Worm (Caenorhabditis elegans) whole organism, L2 larva: ENCODE measurements around the gene tag-325.

ENCODE experiments used
- F13H6.1 ChIP-seq: sonication (generic microtip); optimal IDR thresholded peaks from 2 replicates; lab custom pipeline; 2016; ENCODE audit warnings: missing genetic modification characterization, missing compliant biosample characterization
- R02D3.7 ChIP-seq: fragments of 150-350 bp; optimal IDR thresholded peaks from 2 replicates; lab custom pipeline; 2014; ENCODE audit warnings: missing biosample characterization, missing genetic modification characterization
- Y55F3AM.14 ChIP-seq: fragments of 200-800 bp; sonication (Bioruptor generic); optimal IDR thresholded peaks from 2 replicates; lab custom pipeline; 2018; ENCODE audit warnings: mild to moderate bottlenecking, missing genetic modification characterization, missing compliant biosample characterization
- aly-2 ChIP-seq: fragments of 150-350 bp; optimal IDR thresholded peaks from 2 replicates; lab custom pipeline; 2014; ENCODE audit warnings: missing biosample characterization, missing genetic modification characterization
- ama-1 ChIP-seq: fragments of 150-350 bp; optimal IDR thresholded peaks from 2 replicates; lab custom pipeline; 2018; ENCODE audit warnings: inconsistent platforms
- blmp-1 ChIP-seq: sonication (generic microtip); optimal IDR thresholded peaks from 2 replicates; lab custom pipeline; 2017; ENCODE audit warnings: missing genetic modification characterization, mild to moderate bottlenecking, missing compliant biosample characterization, antibody characterized with exemption, moderate library complexity; ENCODE audit not compliant: insufficient read depth
- ceh-16 ChIP-seq: fragments of 150-350 bp; optimal IDR thresholded peaks from 2 replicates; lab custom pipeline; 2014; ENCODE audit warnings: missing biosample characterization, missing genetic modification characterization
- ceh-82 ChIP-seq: fragments of 150-350 bp; optimal IDR thresholded peaks from 2 replicates; lab custom pipeline; 2014; ENCODE audit warnings: missing biosample characterization, missing genetic modification characterization
- crh-2 ChIP-seq: sonication (generic microtip); optimal IDR thresholded peaks from 2 replicates; lab custom pipeline; 2017; ENCODE audit warnings: missing biosample characterization, missing genetic modification characterization
- egl-27 ChIP-seq: sonication (generic microtip); optimal IDR thresholded peaks from 3 replicates; lab custom pipeline; 2017; ENCODE audit warnings: missing biosample characterization, missing genetic modification reagents, missing genetic modification characterization
- elt-1 ChIP-seq: fragments of 150-350 bp; optimal IDR thresholded peaks from 2 replicates; lab custom pipeline; 2014; ENCODE audit warnings: missing biosample characterization, missing genetic modification characterization
- elt-3 ChIP-seq: sonication (generic microtip); optimal IDR thresholded peaks from 2 replicates; lab custom pipeline; 2017; ENCODE audit warnings: missing biosample characterization, missing genetic modification characterization
- fos-1 ChIP-seq: fragments of 150-350 bp; optimal IDR thresholded peaks from 2 replicates; lab custom pipeline; 2014; ENCODE audit warnings: missing biosample characterization, missing genetic modification characterization
- gmeb-1 ChIP-seq: fragments of 150-350 bp; optimal IDR thresholded peaks from 2 replicates; lab custom pipeline; 2014; ENCODE audit warnings: missing biosample characterization, missing genetic modification characterization
- lin-11 ChIP-seq: fragments of 150-350 bp; sonication (generic microtip); optimal IDR thresholded peaks from 2 replicates; lab custom pipeline; 2014; ENCODE audit warnings: missing biosample characterization, missing genetic modification characterization, inconsistent platforms, mixed read lengths
- lin-39 ChIP-seq: fragments of 150-350 bp; optimal IDR thresholded peaks from 2 replicates; lab custom pipeline; 2014; ENCODE audit warnings: missing biosample characterization, missing genetic modification reagents, missing genetic modification characterization
- lsy-2 ChIP-seq, 2 experiments: fragments of 150-350 bp in 1 of 2; sonication (generic microtip) in 1 of 2; optimal IDR thresholded peaks; 2 replicates each; lab custom pipeline; 2014 to 2017; ENCODE audit warnings: missing biosample characterization in 2 of 2, missing genetic modification characterization in 2 of 2
- mab-5 ChIP-seq: fragments of 150-350 bp; optimal IDR thresholded peaks from 2 replicates; lab custom pipeline; 2014; ENCODE audit warnings: missing biosample characterization, missing genetic modification characterization
- mbf-1 ChIP-seq: sonication (generic microtip); optimal IDR thresholded peaks from 2 replicates; lab custom pipeline; 2017; ENCODE audit warnings: missing biosample characterization, missing genetic modification characterization
- mdl-1 ChIP-seq, 2 experiments: fragments of 150-350 bp in 1 of 2; sonication (generic microtip) in 1 of 2; optimal IDR thresholded peaks; 2 replicates each; lab custom pipeline; 2017; ENCODE audit warnings: missing biosample characterization in 2 of 2, missing genetic modification characterization in 2 of 2
- nhr-10 ChIP-seq: sonication (generic microtip); optimal IDR thresholded peaks from 2 replicates; lab custom pipeline; 2017; ENCODE audit warnings: missing biosample characterization, missing genetic modification characterization
- nhr-11 ChIP-seq: fragments of 150-350 bp; optimal IDR thresholded peaks from 2 replicates; lab custom pipeline; 2014; ENCODE audit warnings: missing biosample characterization, missing genetic modification characterization
- nhr-12 ChIP-seq: fragments of 150-350 bp; optimal IDR thresholded peaks from 2 replicates; lab custom pipeline; 2014; ENCODE audit warnings: missing biosample characterization, missing genetic modification characterization
- nhr-129 ChIP-seq: fragments of 150-350 bp; optimal IDR thresholded peaks from 2 replicates; lab custom pipeline; 2014; ENCODE audit warnings: missing biosample characterization, missing genetic modification characterization
- nhr-21 ChIP-seq: fragments of 150-350 bp; optimal IDR thresholded peaks from 2 replicates; lab custom pipeline; 2014; ENCODE audit warnings: missing biosample characterization, missing genetic modification characterization
- nhr-23 ChIP-seq: fragments of 150-350 bp; optimal IDR thresholded peaks from 2 replicates; lab custom pipeline; 2014; ENCODE audit warnings: missing biosample characterization, missing genetic modification reagents, missing genetic modification characterization
- nhr-237 ChIP-seq: fragments of 150-350 bp; optimal IDR thresholded peaks from 2 replicates; lab custom pipeline; 2014; ENCODE audit warnings: missing biosample characterization, missing genetic modification characterization
- nhr-25 ChIP-seq: fragments of 150-350 bp; sonication (generic microtip); optimal IDR thresholded peaks from 3 replicates; lab custom pipeline; 2014; ENCODE audit warnings: missing biosample characterization, missing genetic modification characterization
- nhr-6 ChIP-seq: fragments of 150-350 bp; optimal IDR thresholded peaks from 2 replicates; lab custom pipeline; 2014; ENCODE audit warnings: missing biosample characterization, missing genetic modification characterization
- sma-3 ChIP-seq: sonication (generic microtip); optimal IDR thresholded peaks from 2 replicates; lab custom pipeline; 2016; ENCODE audit warnings: missing genetic modification reagents, missing genetic modification characterization, missing compliant biosample characterization
- sma-9 ChIP-seq, 2 experiments: fragments of 150-350 bp in 1 of 2; sonication (generic microtip) in 1 of 2; optimal IDR thresholded peaks; 2 replicates each; lab custom pipeline; 2014 to 2016; ENCODE audit warnings: missing genetic modification characterization in 2 of 2, mild to moderate bottlenecking in 1 of 2, missing biosample characterization in 1 of 2, missing compliant biosample characterization in 1 of 2, missing genetic modification reagents in 1 of 2, moderate library complexity in 1 of 2
- snpc-4 ChIP-seq: fragments of 150-350 bp; optimal IDR thresholded peaks from 2 replicates; lab custom pipeline; 2014; ENCODE audit warnings: missing biosample characterization, missing genetic modification characterization
- unc-55 ChIP-seq: fragments of 150-350 bp; sonication (generic microtip); optimal IDR thresholded peaks from 3 replicates; lab custom pipeline; 2014; ENCODE audit warnings: missing biosample characterization, missing genetic modification reagents, missing genetic modification characterization
- unc-62 ChIP-seq: fragments of 150-350 bp; optimal IDR thresholded peaks from 2 replicates; lab custom pipeline; 2014; ENCODE audit warnings: missing biosample characterization, missing genetic modification reagents, missing genetic modification characterization
- zag-1 ChIP-seq: fragments of 150-350 bp; optimal IDR thresholded peaks from 2 replicates; lab custom pipeline; 2014; ENCODE audit warnings: missing biosample characterization, missing genetic modification characterization
- ztf-4 ChIP-seq: fragments of 150-350 bp; optimal IDR thresholded peaks from 2 replicates; lab custom pipeline; 2014; ENCODE audit warnings: missing biosample characterization, missing genetic modification characterization

The tag-325 gene

DNA sequence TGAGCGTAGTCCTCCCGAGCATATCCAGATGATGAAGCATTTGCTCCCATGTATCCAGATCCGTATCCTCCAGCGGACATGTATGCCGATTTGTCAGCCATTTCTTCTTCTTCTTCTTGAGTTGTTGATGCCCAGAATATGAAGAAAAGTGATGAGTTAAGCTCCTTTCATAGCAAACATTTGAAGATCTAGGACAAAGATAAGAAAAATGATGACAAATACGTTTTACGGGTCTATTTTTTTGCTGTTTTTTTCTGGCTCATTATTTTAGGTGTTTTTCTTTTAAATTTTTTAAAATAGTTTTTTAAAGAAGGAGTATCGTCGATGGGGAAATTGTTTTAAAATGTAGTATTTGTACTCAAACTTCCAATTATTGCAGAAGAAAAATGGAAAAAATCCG lies 33.6 kb downstream of the tag-325 start, which contains the start of gene nspd-9:
Gene nspd-9 (minus strand): TSS at position 101 of the 400 bp plus-strand sequence.
- TF ChIP-seq ceh-16 (tag; lab: Kevin White, UChicago) = no peak
- TF ChIP-seq ztf-4 = no peak
- TF ChIP-seq unc-55 (GFP tag; lab: Kevin White, UChicago) = no peak

DNA sequence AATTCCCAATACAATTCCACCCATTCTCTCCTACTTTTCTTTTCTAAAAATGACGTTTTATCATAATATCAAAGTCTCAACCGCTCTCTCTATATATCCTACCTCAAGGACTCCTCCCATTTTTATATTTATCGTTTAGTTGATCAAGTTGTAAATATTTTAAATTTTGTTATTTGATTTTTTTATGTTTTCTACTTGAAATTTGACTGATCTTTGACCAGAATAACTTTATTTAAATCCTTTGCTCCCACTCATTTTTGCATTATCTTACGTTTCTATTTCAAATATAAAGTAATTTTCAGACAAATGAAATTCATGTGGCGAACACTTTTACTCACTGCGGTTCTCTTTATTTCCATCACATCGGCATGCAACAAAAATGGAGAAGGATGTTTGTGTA lies 40.8 kb downstream of the tag-325 start, which contains the start of the genes acbp-7 and F26A1.19:
Gene acbp-7 (plus strand): TSS at position 301 of the 400 bp plus-strand sequence.
Gene F26A1.19 (plus strand): TSS at position 303 of the 400 bp plus-strand sequence.
- no peak for TF ChIP-seq nhr-21 (tag; lab: Kevin White, UChicago)
- TF ChIP-seq unc-62 (GFP tag; lab: Kevin White, UChicago) = no peak
- TF ChIP-seq lin-39 = no peak
- no peak for TF ChIP-seq nhr-25
- TF ChIP-seq sma-3 (GFP tag; lab: Kevin White, UChicago) = no peak
- no peak for TF ChIP-seq ama-1
- no peak for TF ChIP-seq unc-55 (GFP tag; lab: Kevin White, UChicago)
- TF ChIP-seq lin-11 = no peak
- no peak for TF ChIP-seq R02D3.7 (tag; lab: Kevin White, UChicago)
- TF ChIP-seq sma-9 (GFP tag; optimal IDR thresholded peaks at IDR 0.05; lab: Kevin White, UChicago) = no peak
- TF ChIP-seq sma-9 (tag; optimal IDR thresholded peaks at IDR 0.05; lab: Kevin White, UChicago) = no peak
- TF ChIP-seq nhr-12 (tag; lab: Kevin White, UChicago) = no peak
- TF ChIP-seq snpc-4 = no peak
- no peak for TF ChIP-seq mbf-1

DNA sequence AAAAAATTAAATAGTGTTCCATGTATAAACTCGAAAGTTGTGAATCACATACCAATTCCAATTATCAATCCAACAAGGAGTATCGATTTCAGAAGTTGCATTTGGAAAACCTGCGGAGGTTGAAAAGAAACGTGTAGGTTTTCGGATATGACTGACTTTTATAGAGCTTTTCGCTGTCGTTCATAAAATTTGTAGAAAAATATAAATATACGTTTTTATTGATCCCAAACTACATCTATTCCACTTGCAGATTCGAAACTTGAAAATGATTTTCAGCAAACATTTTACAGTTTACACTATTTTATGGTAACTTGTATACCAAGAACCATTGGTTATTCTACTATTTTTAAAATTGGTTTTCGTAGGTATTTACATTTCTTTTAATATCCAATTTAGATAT lies 45.5 kb downstream of the tag-325 start, which contains the start of gene clec-156:
Gene clec-156 (minus strand): TSS at position 101 of the 400 bp plus-strand sequence.
- no peak for TF ChIP-seq ztf-4
- no peak for TF ChIP-seq nhr-21 (tag; lab: Kevin White, UChicago)
- TF ChIP-seq sma-9 (GFP tag; optimal IDR thresholded peaks at IDR 0.05; lab: Kevin White, UChicago) = no peak
- TF ChIP-seq sma-9 (tag; optimal IDR thresholded peaks at IDR 0.05; lab: Kevin White, UChicago) = no peak
- no peak for TF ChIP-seq elt-3 (tag; lab: Kevin White, UChicago)
- TF ChIP-seq sma-3 (GFP tag; lab: Kevin White, UChicago) = no peak
- TF ChIP-seq nhr-11 (tag; lab: Kevin White, UChicago) = no peak
- TF ChIP-seq mab-5 = no peak
- TF ChIP-seq Y55F3AM.14 = no peak
- TF ChIP-seq ceh-82 (tag; lab: Kevin White, UChicago) = no peak
- no peak for TF ChIP-seq nhr-23 (tag; lab: Kevin White, UChicago)
- TF ChIP-seq fos-1 (tag; lab: Kevin White, UChicago) = no peak
- TF ChIP-seq aly-2 (tag; lab: Kevin White, UChicago) = no peak

DNA sequence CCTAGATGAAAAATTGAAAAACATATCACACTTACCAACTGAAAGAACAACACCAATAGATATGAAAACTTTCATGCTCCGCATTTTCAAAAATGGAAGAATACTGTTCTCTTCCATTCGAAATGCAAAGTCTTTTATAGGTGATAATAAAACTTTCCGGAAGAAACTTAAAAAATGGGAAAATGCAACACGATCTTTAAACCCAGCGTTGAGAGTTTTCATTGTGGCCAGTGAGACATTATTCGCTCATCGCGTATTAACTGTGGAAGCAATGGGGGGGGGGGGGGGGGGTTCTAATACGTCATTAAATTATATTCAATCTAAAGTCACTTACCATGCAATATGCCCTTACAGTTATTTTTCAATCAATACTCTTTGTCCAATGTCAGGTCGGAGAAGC lies 47.7 kb downstream of the tag-325 start, which contains the start of the genes clec-157 and fkh-5:
Gene clec-157 (minus strand): TSS at position 101 of the 400 bp plus-strand sequence.
Gene fkh-5 (plus strand): TSS at position 336 of the 400 bp plus-strand sequence.
- no peak for TF ChIP-seq nhr-129
- no peak for TF ChIP-seq blmp-1 (tag; lab: Kevin White, UChicago)
- no peak for TF ChIP-seq unc-62 (GFP tag; lab: Kevin White, UChicago)

DNA sequence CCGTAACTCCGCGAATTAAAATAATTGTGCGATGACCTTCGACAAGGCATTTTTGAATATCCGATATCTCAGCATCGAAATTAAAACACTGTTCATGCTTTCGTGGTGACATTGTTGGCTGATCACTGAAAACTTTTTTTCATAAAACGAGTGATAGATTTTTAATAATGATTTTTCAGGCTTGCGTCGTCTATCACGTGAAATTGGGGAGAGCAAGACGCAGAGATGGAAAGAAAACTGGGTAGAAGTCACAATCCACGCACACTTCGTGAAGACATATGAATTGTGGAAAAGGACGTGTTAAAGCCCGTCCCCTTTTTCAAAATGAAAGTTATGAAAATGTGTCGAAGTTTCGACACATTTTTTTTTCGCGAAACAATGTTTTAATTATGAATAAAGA lies 53.1 kb downstream of the tag-325 start, which contains the start of gene nonu-1:
Gene nonu-1 (minus strand): TSS at position 169 of the 400 bp plus-strand sequence.
- TF ChIP-seq mdl-1 (tag; optimal IDR thresholded peaks at IDR 0.05; lab: Kevin White, UChicago) = no peak
- no peak for TF ChIP-seq elt-1 (tag; lab: Kevin White, UChicago)
- TF ChIP-seq nhr-25 = no peak
- no peak for TF ChIP-seq F13H6.1 (tag; lab: Kevin White, UChicago)
- no peak for TF ChIP-seq nhr-6 (tag; lab: Kevin White, UChicago)
- no peak for TF ChIP-seq nhr-237 (tag; lab: Kevin White, UChicago)
- no peak for TF ChIP-seq sma-9 (GFP tag; optimal IDR thresholded peaks at IDR 0.05; lab: Kevin White, UChicago)
- TF ChIP-seq sma-9 (tag; optimal IDR thresholded peaks at IDR 0.05; lab: Kevin White, UChicago) = no peak
- TF ChIP-seq zag-1 (tag; lab: Kevin White, UChicago) = no peak
- TF ChIP-seq nhr-12 (tag; lab: Kevin White, UChicago) = no peak
- no peak for TF ChIP-seq lin-39

DNA sequence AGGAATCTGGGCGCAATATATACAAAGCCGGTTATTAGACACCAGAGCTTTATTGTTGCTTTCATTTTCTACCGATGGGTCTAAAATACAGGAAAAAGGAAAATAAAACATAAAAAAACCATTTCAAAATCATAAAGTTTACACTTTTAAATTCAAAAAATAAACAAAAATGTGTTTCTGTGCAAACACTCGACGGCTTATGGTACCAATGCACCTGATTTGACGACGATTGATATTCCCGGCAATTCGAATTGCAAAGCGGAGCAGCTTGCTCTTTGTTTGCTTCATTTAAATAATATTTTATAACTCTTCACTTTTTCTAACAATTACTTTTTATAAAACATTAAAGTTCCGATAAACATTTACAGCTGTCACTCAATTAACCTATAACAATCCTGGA lies 53.5 kb downstream of the tag-325 start, which contains the start of gene F26A1.1:
Gene F26A1.1 (plus strand): TSS at position 369 of the 400 bp plus-strand sequence.
- TF ChIP-seq nhr-10 (tag; lab: Kevin White, UChicago) (no peak), nhr-129 (peak; percentile 8), lsy-2 (tag; optimal IDR thresholded peaks at IDR 0.05; lab: Kevin White, UChicago) (peak in 1 of 2 experiments; percentile 38), nhr-12 (tag; lab: Kevin White, UChicago) (no peak), unc-55 (GFP tag; lab: Kevin White, UChicago) (peak; percentile 54), crh-2 (tag; lab: Kevin White, UChicago) (peak; percentile 5), egl-27 (tag; lab: Kevin White, UChicago) (no peak), gmeb-1 (tag; lab: Kevin White, UChicago) (peak; percentile 6)
